Fruit fly (Drosophila melanogaster) whole organism, embryonic: Measurements from ENCODE around the gene Tsf1.

Experiments used
- Atf-2 ChIP-seq: fragments of 200-800 bp; sonication (Bioruptor generic); optimal IDR thresholded peaks from 2 replicates; lab custom pipeline; 2016; ENCODE audit warnings: missing biosample characterization, missing genetic modification characterization
- Atf6 ChIP-seq: fragments of 200-800 bp; sonication (Bioruptor generic); IDR thresholded peaks from 2 replicates; pipeline ENCODE4 v1.3.6; 2022; ENCODE audit warnings: missing biosample characterization, missing genetic modification characterization
- BEAF-32 ChIP-seq: fragments of 200-800 bp; sonication (Bioruptor generic); optimal IDR thresholded peaks from 3 replicates; lab custom pipeline; 2017; ENCODE audit warnings: missing biosample characterization, missing genetic modification characterization, mild to moderate bottlenecking, moderate library complexity, missing genetic modification reagents
- CG11093 ChIP-seq: fragments of 200-800 bp; sonication (Bioruptor generic); IDR thresholded peaks from 3 replicates; pipeline ENCODE4 v1.3.6; 2022; ENCODE audit warnings: missing biosample characterization, missing genetic modification characterization
- CG11456 ChIP-seq: fragments of 200-800 bp; sonication (Bioruptor generic); IDR thresholded peaks from 3 replicates; pipeline ENCODE4 v1.3.6; 2022; ENCODE audit warnings: missing biosample characterization, missing genetic modification characterization
- CG14441 ChIP-seq: fragments of 200-800 bp; sonication (Bioruptor generic); IDR thresholded peaks from 2 replicates; pipeline ENCODE4 v1.3.6; 2022; ENCODE audit warnings: missing biosample characterization, missing genetic modification characterization
- CG16815 ChIP-seq: fragments of 200-800 bp; sonication (Bioruptor generic); optimal IDR thresholded peaks from 3 replicates; lab custom pipeline; 2017; ENCODE audit warnings: missing biosample characterization, mild to moderate bottlenecking, missing genetic modification characterization
- CG17361 ChIP-seq: fragments of 200-800 bp; sonication (Bioruptor generic); IDR thresholded peaks from 3 replicates; pipeline ENCODE4 v1.3.6; 2022; ENCODE audit warnings: missing biosample characterization, missing genetic modification characterization
- CG18011 ChIP-seq: fragments of 200-800 bp; sonication (Bioruptor generic); optimal IDR thresholded peaks from 2 replicates; lab custom pipeline; 2017; ENCODE audit warnings: missing biosample characterization, missing genetic modification characterization, mild to moderate bottlenecking, moderate library complexity, missing genotype
- CG33213 ChIP-seq: fragments of 200-800 bp; sonication (Bioruptor generic); optimal IDR thresholded peaks from 3 replicates; lab custom pipeline; 2016; ENCODE audit warnings: missing biosample characterization, missing genetic modification characterization
- CG33557 ChIP-seq: fragments of 200-800 bp; sonication (Bioruptor generic); optimal IDR thresholded peaks from 2 replicates; lab custom pipeline; 2019; ENCODE audit warnings: missing biosample characterization, mild to moderate bottlenecking, missing genetic modification characterization, moderate library complexity
- CG6791 ChIP-seq: fragments of 200-800 bp; sonication (Bioruptor generic); IDR thresholded peaks from 3 replicates; pipeline ENCODE4 v1.3.6; 2022; ENCODE audit warnings: missing biosample characterization, missing genetic modification characterization; ENCODE audit not compliant: partially characterized antibody
- CG6854 ChIP-seq: fragments of 200-800 bp; sonication (Bioruptor generic); optimal IDR thresholded peaks from 3 replicates; lab custom pipeline; 2017; ENCODE audit warnings: missing biosample characterization, mild to moderate bottlenecking, missing genetic modification characterization
- CG7372 ChIP-seq: fragments of 200-800 bp; sonication (Bioruptor generic); IDR thresholded peaks from 2 replicates; pipeline ENCODE4 v1.3.6; 2022; ENCODE audit warnings: missing biosample characterization, missing genetic modification characterization
- CG7745 ChIP-seq: fragments of 200-800 bp; sonication (Bioruptor generic); optimal IDR thresholded peaks from 2 replicates; lab custom pipeline; 2018; ENCODE audit warnings: missing biosample characterization, mild to moderate bottlenecking, missing genetic modification characterization, moderate library complexity
- CG8924 ChIP-seq: fragments of 200-800 bp; optimal IDR thresholded peaks from 3 replicates; lab custom pipeline; 2019; ENCODE audit warnings: missing biosample characterization, mild to moderate bottlenecking, missing genetic modification characterization, moderate library complexity
- CG9817 ChIP-seq: fragments of 200-800 bp; sonication (Bioruptor generic); optimal IDR thresholded peaks from 2 replicates; lab custom pipeline; 2018; ENCODE audit warnings: missing biosample characterization, mild to moderate bottlenecking, missing genetic modification characterization, moderate library complexity
- CG9876 ChIP-seq: fragments of 200-800 bp; sonication (Bioruptor generic); optimal IDR thresholded peaks from 2 replicates; lab custom pipeline; 2016; ENCODE audit warnings: missing biosample characterization, missing genetic modification characterization
- Camta ChIP-seq: fragments of 200-800 bp; sonication (Bioruptor generic); optimal IDR thresholded peaks from 2 replicates; lab custom pipeline; 2016; ENCODE audit warnings: missing biosample characterization, missing genetic modification characterization
- Doc3 ChIP-seq: fragments of 200-800 bp; sonication (Bioruptor generic); IDR thresholded peaks from 3 replicates; pipeline ENCODE4 v1.3.6; 2022; ENCODE audit warnings: missing biosample characterization, missing genetic modification characterization; ENCODE audit not compliant: partially characterized antibody
- Ets65A ChIP-seq: fragments of 200-800 bp; sonication (Bioruptor generic); peaks from one replicate; lab custom pipeline; 2016; ENCODE audit warnings: missing biosample characterization, missing genetic modification characterization
- Fer1 ChIP-seq: fragments of 200-800 bp; sonication (Bioruptor generic); optimal IDR thresholded peaks from 2 replicates; lab custom pipeline; 2017; ENCODE audit warnings: missing biosample characterization, mild to moderate bottlenecking, missing genetic modification characterization
- Fer2 ChIP-seq: fragments of 200-800 bp; sonication (Bioruptor generic); optimal IDR thresholded peaks from 2 replicates; lab custom pipeline; 2018; ENCODE audit warnings: missing biosample characterization, mild to moderate bottlenecking, missing genetic modification characterization, moderate library complexity
- H2.0 ChIP-seq: fragments of 200-800 bp; sonication (Bioruptor generic); IDR thresholded peaks from 2 replicates; pipeline ENCODE4 v1.3.6; 2022; ENCODE audit warnings: missing biosample characterization, missing genetic modification characterization
- HLH54F ChIP-seq: fragments of 200-800 bp; sonication (Bioruptor generic); optimal IDR thresholded peaks from 3 replicates; lab custom pipeline; 2016; ENCODE audit warnings: missing biosample characterization, missing genetic modification characterization
- MTF-1 ChIP-seq: fragments of 200-800 bp; sonication (Bioruptor generic); optimal IDR thresholded peaks from 2 replicates; lab custom pipeline; 2018; ENCODE audit warnings: missing biosample characterization, mild to moderate bottlenecking, missing genetic modification characterization, borderline replicate concordance
- Mad ChIP-seq: fragments of 200-800 bp; sonication (Bioruptor generic); optimal IDR thresholded peaks from 2 replicates; lab custom pipeline; 2016; ENCODE audit warnings: missing biosample characterization, missing genetic modification characterization
- Mrtf ChIP-seq: fragments of 200-800 bp; sonication (Bioruptor generic); IDR thresholded peaks from 3 replicates; pipeline ENCODE4 v1.3.6; 2022; ENCODE audit warnings: missing biosample characterization, missing genetic modification characterization
- Nf-YC ChIP-seq: fragments of 200-800 bp; optimal IDR thresholded peaks from 3 replicates; lab custom pipeline; 2019; ENCODE audit warnings: missing biosample characterization, mild to moderate bottlenecking, missing genetic modification characterization, moderate library complexity
- Oaz ChIP-seq: fragments of 200-800 bp; sonication (Bioruptor generic); IDR thresholded peaks from 2 replicates; pipeline ENCODE4 v1.3.6; 2022; ENCODE audit warnings: missing biosample characterization, missing genetic modification characterization
- Optix ChIP-seq: fragments of 200-800 bp; sonication (Bioruptor generic); IDR thresholded peaks from 3 replicates; pipeline ENCODE4 v1.3.6; 2022; ENCODE audit warnings: missing biosample characterization, missing genetic modification characterization
- PHDP ChIP-seq: fragments of 200-800 bp; sonication (Bioruptor generic); optimal IDR thresholded peaks from 3 replicates; lab custom pipeline; 2018; ENCODE audit warnings: missing biosample characterization, mild to moderate bottlenecking, missing genetic modification characterization, moderate library complexity
- ac ChIP-seq: fragments of 200-800 bp; sonication (Bioruptor generic); optimal IDR thresholded peaks from 3 replicates; lab custom pipeline; 2017; ENCODE audit warnings: missing biosample characterization, mild to moderate bottlenecking, missing genetic modification characterization
- bab2 ChIP-seq: fragments of 200-800 bp; sonication (Bioruptor generic); optimal IDR thresholded peaks from 2 replicates; lab custom pipeline; 2016; ENCODE audit warnings: missing biosample characterization, missing genetic modification characterization
- br ChIP-seq: fragments of >200 bp; optimal IDR thresholded peaks from 2 replicates; lab custom pipeline; 2017
- chn ChIP-seq: fragments of 200-800 bp; sonication (Bioruptor generic); optimal IDR thresholded peaks from 2 replicates; lab custom pipeline; 2016; ENCODE audit warnings: missing biosample characterization, missing genetic modification characterization
- crc ChIP-seq: fragments of 200-800 bp; sonication (Bioruptor generic); optimal IDR thresholded peaks from 2 replicates; lab custom pipeline; 2016; ENCODE audit warnings: missing biosample characterization, missing genetic modification characterization
- dan ChIP-seq: fragments of 200-800 bp; sonication (Bioruptor generic); IDR thresholded peaks from 2 replicates; pipeline ENCODE4 v1.3.6; 2022; ENCODE audit warnings: missing biosample characterization, missing genetic modification characterization
- dati ChIP-seq: fragments of 200-800 bp; sonication (Bioruptor generic); IDR thresholded peaks from 2 replicates; pipeline ENCODE4 v1.3.6; 2022; ENCODE audit warnings: missing biosample characterization, missing genetic modification characterization
- fd64A ChIP-seq: fragments of 200-800 bp; sonication (Bioruptor generic); optimal IDR thresholded peaks from 3 replicates; lab custom pipeline; 2018; ENCODE audit warnings: missing biosample characterization, mild to moderate bottlenecking, missing genetic modification characterization
- inv ChIP-seq: fragments of 200-800 bp; sonication (Bioruptor generic); IDR thresholded peaks from 2 replicates; pipeline ENCODE4 v1.3.6; 2022; ENCODE audit warnings: missing biosample characterization, missing genetic modification characterization; ENCODE audit not compliant: partially characterized antibody
- kay ChIP-seq: fragments of 200-800 bp; sonication (Bioruptor generic); optimal IDR thresholded peaks from 2 replicates; lab custom pipeline; 2016; ENCODE audit warnings: missing biosample characterization, missing genetic modification characterization
- klu ChIP-seq: fragments of 200-800 bp; sonication (Bioruptor generic); IDR thresholded peaks from 2 replicates; pipeline ENCODE4 v1.3.6; 2022; ENCODE audit warnings: missing biosample characterization, missing genetic modification characterization
- nmo ChIP-seq: fragments of 200-800 bp; sonication (Bioruptor generic); optimal IDR thresholded peaks from 2 replicates; lab custom pipeline; 2018; ENCODE audit warnings: missing biosample characterization, mild to moderate bottlenecking, missing genetic modification characterization, moderate library complexity
- pan ChIP-seq, 4 experiments: fragments of >200 bp in 3 of 4; fragments of 200-800 bp in 1 of 4; sonication (Bioruptor generic) in 1 of 4; optimal IDR thresholded peaks in 3 of 4; IDR thresholded peaks in 1 of 4; 2 replicates each; pipeline versions ENCODE4 v1.3.6 to Lab custom; 2017 to 2022; ENCODE audit warnings: missing biosample characterization in 2 of 4, missing genetic modification characterization in 2 of 4, mixed read lengths in 1 of 4
- pum ChIP-seq: fragments of 200-800 bp; sonication (Bioruptor generic); optimal IDR thresholded peaks from 2 replicates; lab custom pipeline; 2016; ENCODE audit warnings: missing biosample characterization, missing genetic modification characterization
- sens-2 ChIP-seq: fragments of 200-800 bp; sonication (Bioruptor generic); IDR thresholded peaks from 2 replicates; pipeline ENCODE4 v1.3.6; 2022; ENCODE audit warnings: missing biosample characterization, missing genetic modification characterization
- tgo ChIP-seq: fragments of 200-800 bp; sonication (Bioruptor generic); IDR thresholded peaks from 3 replicates; pipeline ENCODE4 v1.3.6; 2022; ENCODE audit warnings: missing biosample characterization, missing genetic modification characterization
- trh ChIP-seq: fragments of 200-800 bp; sonication (Bioruptor generic); optimal IDR thresholded peaks from 2 replicates; lab custom pipeline; 2016; ENCODE audit warnings: missing biosample characterization, missing genetic modification characterization
- wdn ChIP-seq: fragments of 200-800 bp; sonication (Bioruptor generic); IDR thresholded peaks from 2 replicates; pipeline ENCODE4 v1.3.6; 2022; ENCODE audit warnings: missing biosample characterization, missing genetic modification characterization
- z ChIP-seq: fragments of 200-800 bp; sonication (Bioruptor generic); IDR thresholded peaks from 3 replicates; pipeline ENCODE4 v1.3.6; 2022; ENCODE audit warnings: missing biosample characterization, missing genetic modification characterization

Tsf1 gene

dm6 chrX:18356141-18356600, 30.7 kb upstream of the Tsf1 start, which contains the start of gene kairos (continued):
- TF ChIP-seq inv (GFP tag; lab: Robert Waterston, UW): no peak
- TF ChIP-seq CG8924 (tag; lab: Kevin White, UChicago): no peak
- TF ChIP-seq MTF-1 (GFP tag; lab: Kevin White, UChicago): no peak
- TF ChIP-seq Nf-YC (tag; lab: Kevin White, UChicago): peak; percentile 26
- no peak for TF ChIP-seq wdn
- TF ChIP-seq CG18011 (GFP tag; lab: Kevin White, UChicago): no peak
- TF ChIP-seq Camta: no peak
- TF ChIP-seq pum (GFP tag; lab: Kevin White, UChicago): no peak
- no peak for TF ChIP-seq kay (GFP tag; lab: Kevin White, UChicago)
- TF ChIP-seq ac (GFP tag; lab: Kevin White, UChicago): no peak
- no peak for TF ChIP-seq CG11093
- TF ChIP-seq Oaz: no peak
- no peak for TF ChIP-seq CG16815 (GFP tag; lab: Kevin White, UChicago)
- TF ChIP-seq CG14441 (GFP tag; lab: Robert Waterston, UW): no peak
- 0 out of 2 replicates have a peak, but pooled peaks have one; percentile 9 for TF ChIP-seq klu
- no peak for TF ChIP-seq z (GFP tag; lab: Robert Waterston, UW)
- TF ChIP-seq dati (GFP tag; lab: Robert Waterston, UW): no peak
- 0 out of 2 replicates have a peak, but pooled peaks have one; percentile 9 for TF ChIP-seq sens-2 (GFP tag; lab: Robert Waterston, UW)
- TF ChIP-seq PHDP (tag; lab: Kevin White, UChicago): no peak
- no peak for TF ChIP-seq pan (optimal IDR thresholded peaks at IDR 0.05; lab: Kevin White, UChicago)
- TF ChIP-seq pan (GFP tag; optimal IDR thresholded peaks at IDR 0.05 in 1 of 2, IDR thresholded peaks at IDR 0.05 in 1 of 2): peak in 1 of 2 experiments; percentile 61
- no peak for TF ChIP-seq BEAF-32 (GFP tag; lab: Kevin White, UChicago)
- no peak for TF ChIP-seq chn (GFP tag; lab: Kevin White, UChicago)
- 0 out of 3 replicates have a peak, but pooled peaks have one; percentile 34 for TF ChIP-seq CG11456 (GFP tag; lab: Robert Waterston, UW)
- TF ChIP-seq HLH54F (GFP tag; lab: Kevin White, UChicago): no peak
- no peak for TF ChIP-seq Atf6
- TF ChIP-seq CG33557 (GFP tag; lab: Kevin White, UChicago): no peak
- no peak for TF ChIP-seq bab2 (GFP tag; lab: Kevin White, UChicago)
- no peak for TF ChIP-seq CG6854 (GFP tag; lab: Kevin White, UChicago)
- TF ChIP-seq CG33213 (GFP tag; lab: Kevin White, UChicago): no peak
- TF ChIP-seq Fer2 (tag; lab: Kevin White, UChicago): no peak
- no peak for TF ChIP-seq nmo (GFP tag; lab: Kevin White, UChicago)
- TF ChIP-seq Doc3 (GFP tag; lab: Robert Waterston, UW): no peak
- no peak for TF ChIP-seq dan (GFP tag; lab: Robert Waterston, UW)
- peak; percentile 23; the same call in 1 of the 2 replicates for TF ChIP-seq CG7372 (GFP tag; lab: Robert Waterston, UW)
- TF ChIP-seq CG7745: no peak
- TF ChIP-seq CG6791 (GFP tag; lab: Robert Waterston, UW): no peak
- TF ChIP-seq Atf-2: no peak
- peak; percentile 4 for TF ChIP-seq Ets65A (GFP tag; lab: Kevin White, UChicago)
- no peak for TF ChIP-seq fd64A (GFP tag; lab: Kevin White, UChicago)
- 0 out of 2 replicates have a peak, but pooled peaks have one; percentile 24 for TF ChIP-seq H2.0 (GFP tag; lab: Robert Waterston, UW)
- no peak for TF ChIP-seq crc (GFP tag; lab: Kevin White, UChicago)
- TF ChIP-seq br (lab: Kevin White, UChicago): no peak
- peak; percentile 46; the same call in 2 of the 3 replicates for TF ChIP-seq tgo
- 0 out of 3 replicates have a peak, but pooled peaks have one; percentile 17 for TF ChIP-seq Mrtf (GFP tag; lab: Robert Waterston, UW)
- TF ChIP-seq CG9817 (tag; lab: Kevin White, UChicago): no peak
- TF ChIP-seq CG9876: no peak
- TF ChIP-seq Optix (GFP tag; lab: Robert Waterston, UW): no peak
- TF ChIP-seq CG17361 (GFP tag; lab: Robert Waterston, UW): 0 out of 3 replicates have a peak, but pooled peaks have one; percentile 28
- no peak for TF ChIP-seq trh (GFP tag; lab: Kevin White, UChicago)
- no peak for TF ChIP-seq Fer1 (GFP tag; lab: Kevin White, UChicago)
- no peak for TF ChIP-seq Mad (GFP tag; lab: Kevin White, UChicago)
